Fruit fly (Drosophila melanogaster) Kc167 (cell line): ENCODE results near the gene SMC3.

Experiments used
- Myc ChIP-seq: fragments of >200 bp; optimal IDR thresholded peaks from 2 replicates; lab custom pipeline; 2017; ENCODE audit warnings: missing external identifiers
- h ChIP-seq: fragments of >200 bp; optimal IDR thresholded peaks from 3 replicates; lab custom pipeline; 2018; ENCODE audit warnings: missing external identifiers
- psq ChIP-seq: fragments of >200 bp; optimal IDR thresholded peaks from 2 replicates; lab custom pipeline; 2017; ENCODE audit warnings: missing external identifiers
- ttk ChIP-seq: sonication (Bioruptor generic); optimal IDR thresholded peaks from 2 replicates; lab custom pipeline; 2017; ENCODE audit warnings: missing external identifiers

DNA sequence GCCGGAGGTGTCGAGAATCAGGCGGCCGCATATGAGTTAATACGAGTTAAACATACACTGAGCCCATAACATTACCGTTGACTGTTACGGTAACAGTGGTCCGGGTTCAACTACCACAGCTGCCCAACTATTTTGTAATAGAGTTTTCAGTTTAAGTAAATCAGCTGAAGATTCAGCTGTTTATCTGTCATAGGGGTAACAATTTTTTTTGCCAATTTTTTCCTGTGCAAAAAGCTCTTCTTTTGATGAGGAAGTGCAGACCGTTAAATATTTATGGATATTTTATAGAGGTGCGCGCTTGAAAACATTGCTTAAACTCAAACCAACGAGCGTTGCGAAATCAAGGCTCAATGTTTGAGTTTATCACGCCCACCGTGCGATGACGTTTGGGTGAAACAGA is 11.5 kb downstream of the SMC3 start:
- no peak for TF ChIP-seq ttk
- no peak for TF ChIP-seq psq (lab: Kevin White, UChicago)
- no peak for TF ChIP-seq Myc
- no peak for TF ChIP-seq h
